Fruit fly (Drosophila melanogaster) whole organism: ENCODE measurements around the gene jim.

ENCODE experiments used
- CG8478 ChIP-seq: fragments of >200 bp; optimal IDR thresholded peaks from 2 replicates; lab custom pipeline; 2018; ENCODE audit warnings: inconsistent platforms
- Dll ChIP-seq: fragments of >200 bp; optimal IDR thresholded peaks from 2 replicates; lab custom pipeline; 2017
- EcR ChIP-seq, 2 experiments: fragments of >200 bp; optimal IDR thresholded peaks; 2 replicates each; lab custom pipeline; 2017; ENCODE audit warnings: missing biosample characterization in 2 of 2, missing genetic modification characterization in 2 of 2, missing genetic modification reagents in 2 of 2
- pan ChIP-seq: fragments of >200 bp; optimal IDR thresholded peaks from 2 replicates; lab custom pipeline; 2017
- psq ChIP-seq: fragments of >200 bp; optimal IDR thresholded peaks from 2 replicates; lab custom pipeline; 2017
- usp ChIP-seq: fragments of >200 bp; optimal IDR thresholded peaks from 2 replicates; lab custom pipeline; 2017; ENCODE audit warnings: missing biosample characterization, missing genetic modification characterization, mixed read lengths

The jim gene

DNA sequence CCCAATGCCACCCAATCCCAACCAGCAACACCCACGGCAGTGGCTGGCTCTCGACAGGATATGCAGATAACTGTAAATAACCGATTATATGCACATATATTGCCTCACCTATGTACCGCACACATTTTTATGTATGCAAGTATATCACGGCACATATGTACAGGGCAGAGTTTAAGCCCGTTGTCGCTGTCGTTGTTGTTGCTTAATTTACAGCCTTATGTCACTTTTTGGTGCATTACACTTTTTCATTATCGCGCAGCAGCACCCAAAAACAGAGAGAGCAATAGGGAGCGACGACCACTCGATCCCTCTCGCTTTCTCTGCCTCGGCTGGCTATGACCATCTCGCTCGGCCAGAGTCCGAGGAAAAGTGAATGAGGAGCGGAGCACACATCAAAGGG is 4.2 kb upstream of the jim start:
- TF ChIP-seq psq (lab: Kevin White, UChicago) (no peak), EcR (GFP tag; optimal IDR thresholded peaks at IDR 0.05; lab: Kevin White, UChicago) (no peak), usp (no peak), Dll (lab: Kevin White, UChicago) (no peak), pan (lab: Kevin White, UChicago) (no peak), CG8478 (lab: Kevin White, UChicago) (no peak)

DNA sequence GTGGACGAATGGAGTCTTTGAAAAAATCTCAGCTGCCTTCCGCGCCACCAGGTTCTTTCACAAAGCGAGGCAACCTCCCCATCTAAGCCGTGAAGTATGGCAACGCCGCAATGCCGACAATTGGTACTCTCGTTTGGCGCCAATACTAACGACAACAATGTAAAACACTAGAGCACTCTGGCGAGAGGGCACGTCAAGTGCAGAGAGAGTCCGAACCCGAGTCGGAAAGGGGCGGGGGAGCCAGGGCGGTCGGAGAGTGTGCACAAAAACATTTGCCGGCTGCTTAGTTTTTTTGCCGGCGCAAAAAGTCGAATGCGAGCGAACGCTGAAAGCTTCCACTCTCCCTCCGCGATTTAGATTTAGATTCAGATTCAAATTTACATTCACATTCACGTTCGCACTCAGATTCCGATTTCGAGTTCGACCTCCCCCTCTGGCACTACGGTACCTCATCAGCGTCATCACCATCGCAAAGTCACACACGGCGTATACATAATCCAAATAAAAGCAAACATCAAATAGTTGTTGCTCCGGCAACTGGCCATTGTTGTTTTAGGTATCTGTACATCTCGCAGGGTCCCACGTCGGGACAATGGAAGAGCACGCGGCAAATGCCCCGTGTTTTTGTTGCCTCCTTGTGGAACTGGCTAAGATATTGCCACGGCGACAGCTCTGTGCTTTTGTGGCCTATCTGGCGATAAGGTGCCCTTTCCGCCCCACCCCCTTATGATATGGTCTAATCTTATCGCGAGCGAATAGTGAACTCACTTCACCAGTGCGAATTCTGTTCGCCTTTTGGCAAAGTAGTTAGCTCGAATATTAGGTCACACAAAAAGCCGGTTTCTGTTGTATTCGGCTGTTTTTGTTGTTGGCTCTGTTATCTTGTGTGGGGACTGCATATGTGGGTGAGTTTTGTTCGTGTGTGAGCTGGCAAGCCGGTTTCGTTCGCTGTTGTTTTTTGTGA is 2.9 kb upstream of the jim start:
- TF ChIP-seq psq (lab: Kevin White, UChicago) (no peak), EcR (GFP tag; optimal IDR thresholded peaks at IDR 0.05; lab: Kevin White, UChicago) (peak in 1 of 2 experiments; percentile 34)

DNA sequence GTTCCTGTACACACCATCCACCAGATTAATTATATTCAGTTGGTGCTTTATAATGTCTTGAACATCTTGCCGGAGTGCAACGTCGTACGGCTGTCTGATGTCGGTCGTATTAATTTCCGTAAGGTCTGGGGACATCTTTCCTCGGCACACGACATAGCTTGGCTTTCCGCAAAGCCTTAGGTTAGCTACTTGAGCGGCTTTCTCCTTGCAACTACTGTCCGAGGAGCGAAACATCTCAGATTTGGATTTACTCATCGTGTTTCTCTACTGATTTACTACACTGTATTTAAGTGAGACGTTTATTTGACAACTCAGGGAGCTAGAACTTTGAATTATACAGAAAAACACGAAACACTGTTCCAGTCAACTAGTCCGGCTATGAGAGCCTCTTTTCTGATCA is 1.8 kb upstream of the jim start, which contains the start of the genes CG11226 and CG45428:
TSS of gene CG11226 (plus strand) at position 301 of the 400 bp plus-strand sequence.
TSS of gene CG45428 (minus strand) at position 303 of the 400 bp plus-strand sequence.
- TF ChIP-seq EcR (GFP tag; optimal IDR thresholded peaks at IDR 0.05; lab: Kevin White, UChicago), result no peak
- TF ChIP-seq psq (lab: Kevin White, UChicago), result no peak
- no peak for TF ChIP-seq pan (lab: Kevin White, UChicago)
- TF ChIP-seq CG8478 (lab: Kevin White, UChicago), result no peak
- no peak for TF ChIP-seq usp
- no peak for TF ChIP-seq Dll (lab: Kevin White, UChicago)

DNA sequence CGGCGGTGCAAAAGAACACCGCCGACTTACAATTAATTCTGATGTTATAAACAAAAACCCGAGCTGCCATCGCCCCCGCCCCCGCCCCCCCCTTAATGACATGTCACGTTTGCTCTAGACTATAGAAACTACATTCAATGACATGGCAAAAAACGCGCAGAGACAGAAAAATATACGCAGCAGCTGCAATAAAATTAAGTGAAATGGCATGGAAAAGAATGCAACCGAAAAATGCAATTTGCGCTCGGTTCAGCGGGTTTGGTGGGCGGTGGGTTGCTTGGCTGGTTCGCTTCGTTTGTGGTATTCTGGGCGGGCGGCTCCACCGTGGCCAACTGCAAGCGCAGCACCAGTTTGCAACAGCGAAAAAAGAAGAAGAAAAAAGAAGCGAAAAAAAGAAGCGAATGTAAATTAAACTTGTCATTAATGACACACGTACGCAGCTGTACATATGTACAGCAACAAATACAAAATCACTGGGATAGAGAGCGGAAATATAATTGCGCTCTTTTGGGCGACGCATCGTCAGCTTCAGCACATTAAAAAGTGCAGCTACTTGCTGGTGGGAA is 4.8 kb downstream of the jim start:
- no peak for TF ChIP-seq pan (lab: Kevin White, UChicago)
- TF ChIP-seq usp, result no peak
- TF ChIP-seq CG8478 (lab: Kevin White, UChicago), result no peak
- no peak for TF ChIP-seq Dll (lab: Kevin White, UChicago)
- TF ChIP-seq psq (lab: Kevin White, UChicago), result no peak
- no peak for TF ChIP-seq EcR (GFP tag; optimal IDR thresholded peaks at IDR 0.05; lab: Kevin White, UChicago)

dm6 chr3L:22826236-22826635 is 8.8 kb downstream of the jim start:
- no peak for TF ChIP-seq psq (lab: Kevin White, UChicago)
- TF ChIP-seq EcR (GFP tag; optimal IDR thresholded peaks at IDR 0.05; lab: Kevin White, UChicago), result no peak
- TF ChIP-seq CG8478 (lab: Kevin White, UChicago), result no peak
- no peak for TF ChIP-seq pan (lab: Kevin White, UChicago)
- TF ChIP-seq usp, result no peak
- TF ChIP-seq Dll (lab: Kevin White, UChicago), result no peak

DNA sequence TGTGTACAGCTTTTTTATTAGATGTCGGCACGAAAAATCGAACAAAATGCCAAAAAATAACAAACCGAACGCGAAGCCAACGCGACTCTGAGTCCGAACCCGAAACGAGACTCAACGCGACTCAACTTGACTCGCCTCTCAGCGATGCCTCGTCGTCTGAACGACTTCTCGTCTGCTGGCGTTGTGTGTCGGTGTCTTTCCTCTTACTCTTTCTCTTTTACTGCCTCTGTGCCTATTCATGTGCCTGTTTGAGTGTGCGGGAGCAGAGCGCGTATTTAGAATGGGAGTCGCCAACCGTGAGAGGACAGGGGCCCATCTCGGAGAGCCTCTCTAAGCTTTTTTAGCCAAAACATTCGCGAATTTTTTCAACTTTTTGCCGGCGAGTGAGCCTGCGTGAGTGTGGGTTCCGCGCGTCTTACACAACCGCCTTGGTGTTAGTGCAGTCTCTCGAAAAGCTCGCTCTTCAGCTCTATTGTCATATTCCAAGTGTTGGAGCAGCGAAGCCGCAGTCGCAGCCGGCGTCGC is 10.3 kb downstream of the jim start:
- no peak for TF ChIP-seq EcR (GFP tag; optimal IDR thresholded peaks at IDR 0.05; lab: Kevin White, UChicago)
- no peak for TF ChIP-seq pan (lab: Kevin White, UChicago)
- peak; percentile 98 for TF ChIP-seq Dll (lab: Kevin White, UChicago)

DNA sequence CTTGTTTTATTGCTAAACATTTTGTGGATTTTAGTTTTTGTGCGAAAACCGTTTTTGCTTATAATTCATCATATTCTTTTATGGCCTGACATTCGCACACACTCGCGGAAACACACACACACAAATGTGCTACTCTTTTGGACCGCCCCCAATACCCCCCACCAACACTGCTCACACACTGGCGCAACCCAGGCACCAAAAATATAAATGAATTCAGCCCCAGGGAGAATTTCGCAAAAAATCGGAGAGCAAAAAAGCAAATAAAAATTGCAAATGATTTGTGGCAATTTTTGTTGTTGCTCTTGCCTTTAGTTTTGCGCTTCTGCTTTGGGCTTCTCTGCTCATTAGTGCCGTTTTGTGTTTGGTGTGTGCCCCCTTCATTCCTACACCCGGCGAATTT is 11.8 kb downstream of the jim start:
- TF ChIP-seq EcR (GFP tag; optimal IDR thresholded peaks at IDR 0.05; lab: Kevin White, UChicago), result no peak
- no peak for TF ChIP-seq Dll (lab: Kevin White, UChicago)
- TF ChIP-seq usp, result no peak
- no peak for TF ChIP-seq pan (lab: Kevin White, UChicago)
- no peak for TF ChIP-seq psq (lab: Kevin White, UChicago)
- TF ChIP-seq CG8478 (lab: Kevin White, UChicago), result no peak

dm6 chr3L:22822544-22823175 is 12.3 kb downstream of the jim start:
- peak in 1 of 2 experiments; percentile 24 for TF ChIP-seq EcR (GFP tag; optimal IDR thresholded peaks at IDR 0.05; lab: Kevin White, UChicago)
- no peak for TF ChIP-seq CG8478 (lab: Kevin White, UChicago)
- peak; percentile 85 for TF ChIP-seq Dll (lab: Kevin White, UChicago)

DNA sequence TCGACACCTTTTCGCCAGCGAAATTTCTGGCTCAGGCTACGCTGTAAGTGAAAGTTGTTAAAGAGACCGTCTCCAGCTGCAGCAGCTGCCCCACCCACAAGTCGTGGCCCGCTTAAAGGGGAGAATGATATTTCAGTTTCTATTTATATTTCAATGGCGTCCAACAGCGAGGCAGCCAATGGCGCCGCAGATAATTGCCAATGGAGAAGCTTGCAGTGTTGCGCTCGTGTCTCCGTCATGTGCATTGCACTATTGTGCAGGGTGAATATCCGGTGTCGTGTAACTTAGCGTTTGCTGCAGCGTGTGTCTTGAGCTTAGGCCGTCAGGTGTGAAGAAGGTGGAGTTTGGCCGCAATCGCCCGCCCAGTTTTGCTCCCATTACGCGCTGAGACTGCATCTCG is 13.6 kb downstream of the jim start:
- TF ChIP-seq EcR (GFP tag; optimal IDR thresholded peaks at IDR 0.05; lab: Kevin White, UChicago) (no peak), usp (no peak), CG8478 (lab: Kevin White, UChicago) (no peak), psq (lab: Kevin White, UChicago) (no peak), pan (lab: Kevin White, UChicago) (no peak), Dll (lab: Kevin White, UChicago) (no peak)

DNA sequence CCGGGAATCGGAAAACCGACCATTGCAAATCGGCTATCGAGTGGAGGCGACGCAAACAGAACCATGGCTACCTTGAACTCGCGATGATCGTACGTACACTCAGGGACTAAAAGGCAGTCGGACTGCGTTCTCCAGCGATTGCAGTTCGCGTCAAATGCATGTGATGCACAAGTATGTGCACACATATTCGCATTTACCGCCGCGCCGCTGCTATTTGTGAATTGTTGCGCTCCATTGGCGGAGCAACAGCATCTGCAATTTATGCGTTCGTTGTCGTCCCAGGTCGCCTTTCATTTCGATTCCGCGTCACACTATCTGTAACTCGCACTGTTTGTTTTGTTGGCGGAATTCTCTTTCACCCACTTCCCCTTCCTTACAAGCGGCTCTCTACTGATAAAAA is 14.8 kb downstream of the jim start:
- TF ChIP-seq pan (lab: Kevin White, UChicago) (no peak), psq (lab: Kevin White, UChicago) (no peak), CG8478 (lab: Kevin White, UChicago) (no peak), usp (no peak), EcR (GFP tag; optimal IDR thresholded peaks at IDR 0.05; lab: Kevin White, UChicago) (no peak), Dll (lab: Kevin White, UChicago) (no peak)

- TF ChIP-seq EcR (GFP tag; optimal IDR thresholded peaks at IDR 0.05; lab: Kevin White, UChicago) (no peak), usp (no peak), CG8478 (lab: Kevin White, UChicago) (no peak), pan (lab: Kevin White, UChicago) (no peak), Dll (lab: Kevin White, UChicago) (no peak), psq (lab: Kevin White, UChicago) (no peak)
Observed at dm6 chr3L:22801970-22802369, 33.0 kb downstream of the jim start.
